Worm (Caenorhabditis elegans) whole organism, midembryonic: ENCODE measurements around the gene pitr-4.

Experiments
- T22C8.4 ChIP-seq: fragments of 200-800 bp; sonication (Bioruptor generic); IDR thresholded peaks from 2 replicates; pipeline ENCODE4 v1.3.6; 2022; ENCODE audit warnings: missing genetic modification characterization, missing compliant biosample characterization
- flt-1 ChIP-seq: fragments of 200-800 bp; sonication (Bioruptor generic); IDR thresholded peaks from 2 replicates; pipeline ENCODE4 v1.3.6; 2022; ENCODE audit warnings: missing genetic modification characterization, missing compliant biosample characterization
- ref-1 ChIP-seq: fragments of 200-800 bp; sonication (Bioruptor generic); conservative IDR thresholded peaks from 2 replicates; pipeline ENCODE4 v1.3.6; 2022; ENCODE audit warnings: missing genetic modification reagents, missing genetic modification characterization, missing compliant biosample characterization

- TF ChIP-seq T22C8.4, result no peak
- TF ChIP-seq flt-1 (GFP tag; lab: Robert Waterston, UW), result no peak
- TF ChIP-seq ref-1, result no peak
Observed at ce11 chrV:9663948-9664347, 2.5 kb upstream of the pitr-4 start.
